Worm (Caenorhabditis elegans) whole organism, late embryonic: Measurements from ENCODE around the gene K08H2.2.

Experiments used
- C38D4.7 ChIP-seq: fragments of 200-800 bp; sonication (Bioruptor generic); optimal IDR thresholded peaks from 2 replicates; lab custom pipeline; 2018; ENCODE audit warnings: mild to moderate bottlenecking, missing genetic modification characterization, moderate library complexity, missing compliant biosample characterization
- K02D7.2 ChIP-seq: sonication (generic microtip); optimal IDR thresholded peaks from 2 replicates; lab custom pipeline; 2017; ENCODE audit warnings: mild to moderate bottlenecking, missing genetic modification characterization, missing compliant biosample characterization
- K09A11.1 ChIP-seq: sonication (generic microtip); optimal IDR thresholded peaks from 2 replicates; lab custom pipeline; 2017; ENCODE audit warnings: antibody characterized with exemption, mild to moderate bottlenecking, missing genetic modification characterization, missing compliant biosample characterization; ENCODE audit not compliant: insufficient read depth
- T23F11.4 ChIP-seq: fragments of 200-800 bp; sonication (Bioruptor generic); optimal IDR thresholded peaks from 2 replicates; lab custom pipeline; 2018; ENCODE audit warnings: mild to moderate bottlenecking, missing genetic modification characterization, missing compliant biosample characterization
- Y22D7AL.16 ChIP-seq: sonication (generic microtip); optimal IDR thresholded peaks from 2 replicates; lab custom pipeline; 2016; ENCODE audit warnings: missing genetic modification characterization, missing compliant biosample characterization
- ahr-1 ChIP-seq: sonication (generic microtip); optimal IDR thresholded peaks from 2 replicates; lab custom pipeline; 2016; ENCODE audit warnings: missing genetic modification characterization, missing compliant biosample characterization
- ama-1 ChIP-seq: fragments of 150-350 bp; optimal IDR thresholded peaks from 2 replicates; lab custom pipeline; 2014
- ceh-14 ChIP-seq: sonication (generic microtip); optimal IDR thresholded peaks from 2 replicates; lab custom pipeline; 2016; ENCODE audit warnings: missing genotype, missing genetic modification characterization, missing compliant biosample characterization
- ceh-18 ChIP-seq: sonication (generic microtip); optimal IDR thresholded peaks from 2 replicates; lab custom pipeline; 2016; ENCODE audit warnings: missing genetic modification characterization, missing compliant biosample characterization
- ceh-19 ChIP-seq: fragments of 200-800 bp; sonication (Bioruptor generic); optimal IDR thresholded peaks from 2 replicates; lab custom pipeline; 2018; ENCODE audit warnings: mild to moderate bottlenecking, missing genetic modification characterization, missing compliant biosample characterization
- ceh-2 ChIP-seq: sonication (generic microtip); optimal IDR thresholded peaks from 2 replicates; lab custom pipeline; 2016; ENCODE audit warnings: missing genotype, missing genetic modification characterization, missing compliant biosample characterization
- ceh-24 ChIP-seq: sonication (generic microtip); optimal IDR thresholded peaks from 2 replicates; lab custom pipeline; 2016; ENCODE audit warnings: mild to moderate bottlenecking, missing genetic modification characterization, missing compliant biosample characterization
- ceh-30 ChIP-seq: fragments of 150-350 bp; optimal IDR thresholded peaks from 2 replicates; lab custom pipeline; 2014; ENCODE audit warnings: missing biosample characterization, missing genetic modification characterization
- ceh-34 ChIP-seq: sonication (generic microtip); optimal IDR thresholded peaks from 2 replicates; lab custom pipeline; 2016; ENCODE audit warnings: mild to moderate bottlenecking, missing genetic modification characterization, missing compliant biosample characterization
- ceh-45 ChIP-seq: fragments of 200-800 bp; sonication (Bioruptor generic); IDR thresholded peaks from 2 replicates; pipeline ENCODE4 v1.3.6; 2022; ENCODE audit warnings: missing genetic modification reagents, missing genetic modification characterization, missing compliant biosample characterization
- ceh-48 ChIP-seq: sonication (generic microtip); optimal IDR thresholded peaks from 2 replicates; lab custom pipeline; 2016; ENCODE audit warnings: missing genetic modification characterization, inconsistent platforms, missing compliant biosample characterization
- ceh-6 ChIP-seq: fragments of 200-800 bp; sonication (Bioruptor generic); optimal IDR thresholded peaks from 2 replicates; lab custom pipeline; 2018; ENCODE audit warnings: mild to moderate bottlenecking, missing genetic modification characterization, missing compliant biosample characterization
- ceh-9 ChIP-seq: sonication (generic microtip); optimal IDR thresholded peaks from 2 replicates; lab custom pipeline; 2016; ENCODE audit warnings: mild to moderate bottlenecking, missing genetic modification characterization, inconsistent platforms, missing compliant biosample characterization
- che-1 ChIP-seq: sonication (generic microtip); optimal IDR thresholded peaks from 2 replicates; lab custom pipeline; 2016; ENCODE audit warnings: mild to moderate bottlenecking, missing genetic modification characterization, missing compliant biosample characterization
- dmd-4 ChIP-seq: sonication (generic microtip); optimal IDR thresholded peaks from 2 replicates; lab custom pipeline; 2016; ENCODE audit warnings: borderline replicate concordance, missing genetic modification characterization, missing compliant biosample characterization
- dve-1 ChIP-seq: sonication (generic microtip); optimal IDR thresholded peaks from 2 replicates; lab custom pipeline; 2017; ENCODE audit warnings: antibody characterized with exemption, mild to moderate bottlenecking, missing genetic modification characterization, missing compliant biosample characterization
- elt-2 ChIP-seq: sonication (generic microtip); optimal IDR thresholded peaks from 2 replicates; lab custom pipeline; 2016; ENCODE audit warnings: missing genetic modification reagents, missing genetic modification characterization, missing compliant biosample characterization
- elt-4 ChIP-seq: sonication (generic microtip); optimal IDR thresholded peaks from 2 replicates; lab custom pipeline; 2016; ENCODE audit warnings: missing genetic modification characterization, missing compliant biosample characterization
- ets-4 ChIP-seq: sonication (generic microtip); optimal IDR thresholded peaks from 2 replicates; lab custom pipeline; 2016; ENCODE audit warnings: missing genetic modification characterization, missing compliant biosample characterization
- eyg-1 ChIP-seq: sonication (generic microtip); optimal IDR thresholded peaks from 2 replicates; lab custom pipeline; 2016; ENCODE audit warnings: missing genotype, missing genetic modification characterization, missing compliant biosample characterization
- fax-1 ChIP-seq: sonication (generic microtip); optimal IDR thresholded peaks from 2 replicates; lab custom pipeline; 2016; ENCODE audit warnings: missing genotype, missing genetic modification characterization, missing compliant biosample characterization
- fkh-10 ChIP-seq: fragments of 150-350 bp; optimal IDR thresholded peaks from 2 replicates; lab custom pipeline; 2014; ENCODE audit warnings: missing biosample characterization, missing genetic modification reagents, missing genetic modification characterization
- gmeb-2 ChIP-seq: sonication (generic microtip); optimal IDR thresholded peaks from 2 replicates; lab custom pipeline; 2016; ENCODE audit warnings: missing genetic modification characterization, inconsistent platforms, missing compliant biosample characterization
- hlh-30 ChIP-seq: sonication (generic microtip); optimal IDR thresholded peaks from 2 replicates; lab custom pipeline; 2017; ENCODE audit warnings: antibody characterized with exemption, missing genetic modification characterization, missing compliant biosample characterization; ENCODE audit not compliant: insufficient read depth
- hlh-6 ChIP-seq: sonication (generic microtip); optimal IDR thresholded peaks from 2 replicates; lab custom pipeline; 2016; ENCODE audit warnings: missing genotype, missing genetic modification characterization, missing compliant biosample characterization
- lim-6 ChIP-seq: sonication (generic microtip); optimal IDR thresholded peaks from 2 replicates; lab custom pipeline; 2016; ENCODE audit warnings: missing genetic modification characterization, missing compliant biosample characterization
- lin-11 ChIP-seq: fragments of 200-800 bp; sonication (Bioruptor generic); optimal IDR thresholded peaks from 2 replicates; lab custom pipeline; 2018; ENCODE audit warnings: mild to moderate bottlenecking, missing genetic modification characterization, missing compliant biosample characterization
- mec-3 ChIP-seq: sonication (generic microtip); optimal IDR thresholded peaks from 2 replicates; lab custom pipeline; 2016; ENCODE audit warnings: borderline replicate concordance, missing genetic modification characterization, missing compliant biosample characterization
- nfya-1 ChIP-seq: sonication (generic microtip); optimal IDR thresholded peaks from 2 replicates; lab custom pipeline; 2017; ENCODE audit warnings: missing genetic modification characterization, mild to moderate bottlenecking, missing compliant biosample characterization, antibody characterized with exemption, moderate library complexity
- nhr-11 ChIP-seq: fragments of 150-350 bp; optimal IDR thresholded peaks from 2 replicates; lab custom pipeline; 2014; ENCODE audit warnings: missing biosample characterization, missing genetic modification characterization
- nhr-232 ChIP-seq: sonication (generic microtip); optimal IDR thresholded peaks from 2 replicates; lab custom pipeline; 2016; ENCODE audit warnings: missing genetic modification characterization, missing compliant biosample characterization
- npax-4 ChIP-seq: sonication (generic microtip); optimal IDR thresholded peaks from 2 replicates; lab custom pipeline; 2016; ENCODE audit warnings: missing genetic modification characterization, missing compliant biosample characterization
- odd-2 ChIP-seq: sonication (generic microtip); optimal IDR thresholded peaks from 2 replicates; lab custom pipeline; 2017; ENCODE audit warnings: antibody characterized with exemption, mild to moderate bottlenecking, missing genetic modification characterization, missing compliant biosample characterization
- pag-3 ChIP-seq: sonication (generic microtip); optimal IDR thresholded peaks from 2 replicates; lab custom pipeline; 2016; ENCODE audit warnings: missing compliant biosample characterization, missing genetic modification characterization, borderline replicate concordance
- pat-9 ChIP-seq: fragments of 200-800 bp; sonication (Bioruptor generic); optimal IDR thresholded peaks from 2 replicates; lab custom pipeline; 2018; ENCODE audit warnings: mild to moderate bottlenecking, missing genetic modification characterization, moderate library complexity, missing compliant biosample characterization
- pax-1 ChIP-seq: fragments of 150-350 bp; optimal IDR thresholded peaks from 2 replicates; lab custom pipeline; 2014; ENCODE audit warnings: missing biosample characterization, missing genetic modification characterization
- pqm-1 ChIP-seq: sonication (generic microtip); optimal IDR thresholded peaks from 2 replicates; lab custom pipeline; 2016; ENCODE audit warnings: missing genetic modification characterization, missing compliant biosample characterization
- pros-1 ChIP-seq: fragments of 150-350 bp; optimal IDR thresholded peaks from 2 replicates; lab custom pipeline; 2014; ENCODE audit warnings: missing biosample characterization, missing genetic modification reagents, missing genetic modification characterization
- ref-2 ChIP-seq: sonication (generic microtip); optimal IDR thresholded peaks from 2 replicates; lab custom pipeline; 2016; ENCODE audit warnings: missing genetic modification characterization, missing compliant biosample characterization
- sdc-2 ChIP-seq: sonication (generic microtip); optimal IDR thresholded peaks from 2 replicates; lab custom pipeline; 2016; ENCODE audit warnings: missing genotype, missing genetic modification characterization, missing compliant biosample characterization
- sox-2 ChIP-seq: fragments of 200-800 bp; sonication (Bioruptor generic); IDR thresholded peaks from 2 replicates; pipeline ENCODE4 v1.3.6; 2022; ENCODE audit warnings: missing genetic modification reagents, missing genetic modification characterization, missing compliant biosample characterization
- sox-4 ChIP-seq: sonication (generic microtip); optimal IDR thresholded peaks from 2 replicates; lab custom pipeline; 2017; ENCODE audit warnings: mild to moderate bottlenecking, missing genetic modification characterization, inconsistent platforms, missing compliant biosample characterization
- tbx-7 ChIP-seq: sonication (generic microtip); optimal IDR thresholded peaks from 2 replicates; lab custom pipeline; 2016; ENCODE audit warnings: missing genotype, missing genetic modification characterization, missing compliant biosample characterization
- unc-3 ChIP-seq, 2 experiments: fragments of 200-800 bp in 1 of 2; sonication (Bioruptor generic) in 1 of 2; sonication (generic microtip) in 1 of 2; conservative IDR thresholded peaks in 1 of 2; optimal IDR thresholded peaks in 1 of 2; 2 replicates each; pipeline versions ENCODE4 v1.3.6 to Lab custom; 2016 to 2022; ENCODE audit warnings: missing compliant biosample characterization in 2 of 2, missing genetic modification characterization in 2 of 2, missing genetic modification reagents in 1 of 2
- unc-42 ChIP-seq: sonication (generic microtip); optimal IDR thresholded peaks from 2 replicates; lab custom pipeline; 2016; ENCODE audit warnings: missing genotype, missing genetic modification characterization, missing compliant biosample characterization
- unc-55 ChIP-seq: sonication (generic microtip); optimal IDR thresholded peaks from 2 replicates; lab custom pipeline; 2017; ENCODE audit warnings: missing biosample characterization, missing genetic modification reagents, missing genetic modification characterization
- zip-5 ChIP-seq: sonication (generic microtip); optimal IDR thresholded peaks from 2 replicates; lab custom pipeline; 2016; ENCODE audit warnings: missing genetic modification characterization, missing compliant biosample characterization
- ztf-16 ChIP-seq: sonication (generic microtip); optimal IDR thresholded peaks from 2 replicates; lab custom pipeline; 2017; ENCODE audit warnings: missing genetic modification characterization, missing compliant biosample characterization

The K08H2.2 gene

ce11 chrX:13251354-13251843 lies 16.6 kb upstream of the K08H2.2 start:
- TF ChIP-seq zip-5 (tag; lab: Kevin White, UChicago), result no peak
- no peak for TF ChIP-seq lim-6 (tag; lab: Kevin White, UChicago)
- TF ChIP-seq ceh-2 (tag; lab: Kevin White, UChicago), result peak; percentile 14
- peak; percentile 70 for TF ChIP-seq nfya-1 (tag; lab: Kevin White, UChicago)
- no peak for TF ChIP-seq fax-1 (tag; lab: Kevin White, UChicago)
- no peak for TF ChIP-seq ztf-16 (tag; lab: Kevin White, UChicago)
- no peak for TF ChIP-seq pax-1 (tag; lab: Kevin White, UChicago)
- no peak for TF ChIP-seq gmeb-2 (tag; lab: Kevin White, UChicago)
- TF ChIP-seq unc-55 (GFP tag; lab: Kevin White, UChicago), result peak; percentile 83
- TF ChIP-seq mec-3 (tag; lab: Kevin White, UChicago), result no peak
- TF ChIP-seq K02D7.2 (tag; lab: Kevin White, UChicago), result no peak
- TF ChIP-seq T23F11.4 (GFP tag; lab: Kevin White, UChicago), result no peak
- TF ChIP-seq sdc-2 (tag; lab: Kevin White, UChicago), result peak; percentile 56
- TF ChIP-seq pag-3 (tag; lab: Kevin White, UChicago), result no peak
- TF ChIP-seq eyg-1 (tag; lab: Kevin White, UChicago), result no peak
- no peak for TF ChIP-seq nhr-11 (tag; lab: Kevin White, UChicago)
- peak; percentile 10 for TF ChIP-seq dve-1 (tag; lab: Kevin White, UChicago)
- no peak for TF ChIP-seq Y22D7AL.16 (tag; lab: Kevin White, UChicago)
- no peak for TF ChIP-seq ceh-45
- TF ChIP-seq elt-4 (tag; lab: Kevin White, UChicago), result no peak
- TF ChIP-seq elt-2 (tag; lab: Kevin White, UChicago), result no peak
- no peak for TF ChIP-seq ama-1
- no peak for TF ChIP-seq pros-1 (tag; lab: Kevin White, UChicago)
- peak; percentile 61 for TF ChIP-seq ceh-34
- TF ChIP-seq pqm-1 (tag; lab: Kevin White, UChicago), result no peak
- no peak for TF ChIP-seq fkh-10
- peak; percentile 94 for TF ChIP-seq hlh-30 (tag; lab: Kevin White, UChicago)
- TF ChIP-seq ceh-18 (tag; lab: Kevin White, UChicago), result peak; percentile 50
- TF ChIP-seq che-1 (tag; lab: Kevin White, UChicago), result no peak
- TF ChIP-seq dmd-4 (tag; lab: Kevin White, UChicago), result peak; percentile 29
- no peak for TF ChIP-seq sox-2
- TF ChIP-seq ceh-14 (tag; lab: Kevin White, UChicago), result no peak
- TF ChIP-seq pat-9, result no peak
- TF ChIP-seq hlh-6 (tag; lab: Kevin White, UChicago), result peak; percentile 17
- TF ChIP-seq unc-42 (tag; lab: Kevin White, UChicago), result peak; percentile 41
- TF ChIP-seq ref-2 (tag; lab: Kevin White, UChicago), result peak; percentile 12
- no peak for TF ChIP-seq odd-2 (tag; lab: Kevin White, UChicago)
- TF ChIP-seq ahr-1, result no peak
- no peak for TF ChIP-seq ceh-30 (tag; lab: Kevin White, UChicago)
- no peak for TF ChIP-seq tbx-7
- TF ChIP-seq K09A11.1 (tag; lab: Kevin White, UChicago), result no peak
- TF ChIP-seq sox-4, result no peak
- TF ChIP-seq lin-11, result no peak
- no peak for TF ChIP-seq ceh-9
- no peak for TF ChIP-seq unc-3 (GFP tag; conservative IDR thresholded peaks at IDR 0.05; lab: Robert Waterston, UW)
- no peak for TF ChIP-seq unc-3 (tag; optimal IDR thresholded peaks at IDR 0.05; lab: Kevin White, UChicago)
- no peak for TF ChIP-seq nhr-232 (tag; lab: Kevin White, UChicago)
- TF ChIP-seq ceh-24 (tag; lab: Kevin White, UChicago), result no peak
- no peak for TF ChIP-seq C38D4.7
- no peak for TF ChIP-seq npax-4 (tag; lab: Kevin White, UChicago)
- peak; percentile 19 for TF ChIP-seq ceh-48 (tag; lab: Kevin White, UChicago)
- TF ChIP-seq ets-4 (tag; lab: Kevin White, UChicago), result peak; percentile 7
- peak; percentile 16 for TF ChIP-seq ceh-19 (GFP tag; lab: Kevin White, UChicago)
- TF ChIP-seq ceh-6 (GFP tag; lab: Kevin White, UChicago), result no peak
